Fruit fly (Drosophila melanogaster) whole organism, prepupa: ENCODE results near the gene Pde11.

Experiments
- Blimp-1 ChIP-seq: fragments of 200-800 bp; sonication (Bioruptor generic); optimal IDR thresholded peaks from 3 replicates; lab custom pipeline; 2017; ENCODE audit warnings: missing biosample characterization, missing genetic modification characterization, mild to moderate bottlenecking, moderate library complexity, missing genetic modification reagents
- CG10631 ChIP-seq: fragments of 200-800 bp; sonication (Bioruptor generic); optimal IDR thresholded peaks from 2 replicates; lab custom pipeline; 2016; ENCODE audit warnings: missing biosample characterization, missing genetic modification characterization
- CG10669 ChIP-seq: fragments of 200-800 bp; sonication (Bioruptor generic); optimal IDR thresholded peaks from 3 replicates; lab custom pipeline; 2018; ENCODE audit warnings: missing biosample characterization, mild to moderate bottlenecking, missing genetic modification characterization, moderate library complexity
- CG11294 ChIP-seq: fragments of 200-800 bp; sonication (Bioruptor generic); IDR thresholded peaks from 2 replicates; pipeline ENCODE4 v1.3.6; 2022; ENCODE audit warnings: missing biosample characterization, missing genetic modification characterization
- CG11762 ChIP-seq: fragments of 200-800 bp; sonication (Bioruptor generic); optimal IDR thresholded peaks from 3 replicates; lab custom pipeline; 2016; ENCODE audit warnings: missing biosample characterization, missing genetic modification characterization; ENCODE audit not compliant: insufficient read depth
- CG15336 ChIP-seq: fragments of 200-800 bp; sonication (Bioruptor generic); IDR thresholded peaks from 2 replicates; pipeline ENCODE4 v1.3.6; 2022; ENCODE audit warnings: missing biosample characterization, missing genetic modification characterization
- CG1621 ChIP-seq: fragments of 200-800 bp; sonication (Bioruptor generic); optimal IDR thresholded peaks from 3 replicates; lab custom pipeline; 2018; ENCODE audit warnings: missing biosample characterization, mild to moderate bottlenecking, missing genetic modification characterization
- CG16779 ChIP-seq: fragments of 200-800 bp; sonication (Bioruptor generic); optimal IDR thresholded peaks from 3 replicates; lab custom pipeline; 2017; ENCODE audit warnings: missing biosample characterization, mild to moderate bottlenecking, missing genetic modification characterization
- CG3032 ChIP-seq: fragments of 200-800 bp; optimal IDR thresholded peaks from 2 replicates; lab custom pipeline; 2019; ENCODE audit warnings: missing biosample characterization, mild to moderate bottlenecking, missing genetic modification characterization, moderate library complexity
- CG31627 ChIP-seq: fragments of 200-800 bp; sonication (Bioruptor generic); optimal IDR thresholded peaks from 3 replicates; lab custom pipeline; 2016; ENCODE audit warnings: missing biosample characterization, missing genetic modification characterization
- CG34406 ChIP-seq: fragments of 200-800 bp; sonication (Bioruptor generic); optimal IDR thresholded peaks from 3 replicates; lab custom pipeline; 2016; ENCODE audit warnings: missing biosample characterization, missing genetic modification characterization
- CG3919 ChIP-seq: fragments of 200-800 bp; sonication (Bioruptor generic); optimal IDR thresholded peaks from 3 replicates; lab custom pipeline; 2016; ENCODE audit warnings: missing biosample characterization, missing genetic modification characterization
- CG4318 ChIP-seq: fragments of 200-800 bp; sonication (Bioruptor generic); optimal IDR thresholded peaks from 3 replicates; lab custom pipeline; 2017; ENCODE audit warnings: missing biosample characterization, mild to moderate bottlenecking, missing genetic modification characterization
- CG6792 ChIP-seq: fragments of 200-800 bp; sonication (Bioruptor generic); optimal IDR thresholded peaks from 3 replicates; lab custom pipeline; 2016; ENCODE audit warnings: missing biosample characterization, missing genetic modification characterization
- CG6808 ChIP-seq: fragments of 200-800 bp; sonication (Bioruptor generic); optimal IDR thresholded peaks from 3 replicates; lab custom pipeline; 2017; ENCODE audit warnings: missing biosample characterization, missing genetic modification characterization, mild to moderate bottlenecking, moderate library complexity, missing genetic modification reagents
- CG6854 ChIP-seq: fragments of 200-800 bp; sonication (Bioruptor generic); optimal IDR thresholded peaks from 2 replicates; lab custom pipeline; 2017; ENCODE audit warnings: missing biosample characterization, mild to moderate bottlenecking, missing genetic modification characterization
- CG7368 ChIP-seq: fragments of 200-800 bp; sonication (Bioruptor generic); optimal IDR thresholded peaks from 3 replicates; lab custom pipeline; 2016; ENCODE audit warnings: missing biosample characterization, missing genetic modification characterization
- CG8119 ChIP-seq: fragments of 200-800 bp; sonication (Bioruptor generic); IDR thresholded peaks from 3 replicates; pipeline ENCODE4 v1.3.6; 2022; ENCODE audit warnings: missing biosample characterization, missing genetic modification characterization
- CG8319 ChIP-seq: fragments of 200-800 bp; sonication (Bioruptor generic); optimal IDR thresholded peaks from 3 replicates; lab custom pipeline; 2016; ENCODE audit warnings: missing biosample characterization, missing genetic modification characterization
- CG9139 ChIP-seq: fragments of 200-800 bp; sonication (Bioruptor generic); optimal IDR thresholded peaks from 3 replicates; lab custom pipeline; 2017; ENCODE audit warnings: missing biosample characterization, mild to moderate bottlenecking, missing genetic modification characterization
- Eip75B ChIP-seq: fragments of 200-800 bp; sonication (Bioruptor generic); optimal IDR thresholded peaks from 3 replicates; lab custom pipeline; 2016; ENCODE audit warnings: missing biosample characterization, missing genetic modification characterization
- Eip78C ChIP-seq: fragments of 200-800 bp; sonication (Bioruptor generic); peaks from one replicate; lab custom pipeline; 2016; ENCODE audit warnings: missing biosample characterization, missing genetic modification characterization
- Ets21C ChIP-seq: fragments of 200-800 bp; sonication (Bioruptor generic); optimal IDR thresholded peaks from 3 replicates; lab custom pipeline; 2016; ENCODE audit warnings: missing biosample characterization, missing genetic modification characterization
- Gug ChIP-seq: fragments of 200-800 bp; sonication (Bioruptor generic); IDR thresholded peaks from 2 replicates; pipeline ENCODE4 v1.3.6; 2022; ENCODE audit warnings: missing biosample characterization, missing genetic modification characterization
- Hr4 ChIP-seq: fragments of 200-800 bp; sonication (Bioruptor generic); optimal IDR thresholded peaks from 3 replicates; lab custom pipeline; 2016; ENCODE audit warnings: missing biosample characterization, missing genetic modification characterization
- Met ChIP-seq: fragments of 200-800 bp; sonication (Bioruptor generic); optimal IDR thresholded peaks from 3 replicates; lab custom pipeline; 2016; ENCODE audit warnings: missing biosample characterization, missing genetic modification characterization
- OdsH ChIP-seq: fragments of 200-800 bp; sonication (Bioruptor generic); optimal IDR thresholded peaks from 3 replicates; lab custom pipeline; 2016; ENCODE audit warnings: missing biosample characterization, missing genetic modification characterization
- Smox ChIP-seq: fragments of 200-800 bp; sonication (Bioruptor generic); optimal IDR thresholded peaks from 3 replicates; lab custom pipeline; 2016; ENCODE audit warnings: missing biosample characterization, missing genetic modification characterization
- Sox102F ChIP-seq: fragments of 200-800 bp; sonication (Bioruptor generic); optimal IDR thresholded peaks from 2 replicates; lab custom pipeline; 2016; ENCODE audit warnings: missing biosample characterization, mild to moderate bottlenecking, missing genetic modification characterization
- Sox14 ChIP-seq: fragments of 200-800 bp; sonication (Bioruptor generic); optimal IDR thresholded peaks from 3 replicates; lab custom pipeline; 2016; ENCODE audit warnings: missing biosample characterization, missing genetic modification characterization
- Sox15 ChIP-seq: fragments of 200-800 bp; sonication (Bioruptor generic); optimal IDR thresholded peaks from 3 replicates; lab custom pipeline; 2016; ENCODE audit warnings: missing biosample characterization, missing genetic modification characterization
- acj6 ChIP-seq: fragments of 200-800 bp; sonication (Bioruptor generic); optimal IDR thresholded peaks from 3 replicates; lab custom pipeline; 2016; ENCODE audit warnings: missing biosample characterization, missing genetic modification characterization
- cyc ChIP-seq: fragments of 200-800 bp; sonication (Bioruptor generic); optimal IDR thresholded peaks from 3 replicates; lab custom pipeline; 2016; ENCODE audit warnings: missing biosample characterization, missing genetic modification characterization
- dac ChIP-seq: fragments of 200-800 bp; sonication (Bioruptor generic); optimal IDR thresholded peaks from 2 replicates; lab custom pipeline; 2017; ENCODE audit warnings: missing biosample characterization, mild to moderate bottlenecking, missing genetic modification characterization
- eg ChIP-seq: fragments of 200-800 bp; sonication (Bioruptor generic); IDR thresholded peaks from 3 replicates; pipeline ENCODE4 v1.3.6; 2022; ENCODE audit warnings: missing biosample characterization, missing genetic modification characterization
- esn ChIP-seq: fragments of 200-800 bp; sonication (Bioruptor generic); optimal IDR thresholded peaks from 2 replicates; lab custom pipeline; 2016; ENCODE audit warnings: missing biosample characterization, mild to moderate bottlenecking, missing genetic modification characterization, moderate library complexity
- fd59A ChIP-seq: fragments of 200-800 bp; sonication (Bioruptor generic); optimal IDR thresholded peaks from 2 replicates; lab custom pipeline; 2017; ENCODE audit warnings: missing biosample characterization, mild to moderate bottlenecking, missing genetic modification characterization, missing genetic modification reagents
- fkh ChIP-seq: fragments of 200-800 bp; sonication (Bioruptor generic); optimal IDR thresholded peaks from 3 replicates; lab custom pipeline; 2017; ENCODE audit warnings: missing biosample characterization, mild to moderate bottlenecking, missing genetic modification characterization, moderate library complexity
- lz ChIP-seq: fragments of 200-800 bp; sonication (Bioruptor generic); optimal IDR thresholded peaks from 3 replicates; lab custom pipeline; 2016; ENCODE audit warnings: missing biosample characterization, missing genetic modification characterization
- net ChIP-seq: fragments of 200-800 bp; sonication (Bioruptor generic); optimal IDR thresholded peaks from 3 replicates; lab custom pipeline; 2016; ENCODE audit warnings: missing biosample characterization, missing genetic modification characterization
- pdm3 ChIP-seq: fragments of 200-800 bp; sonication (Bioruptor generic); optimal IDR thresholded peaks from 3 replicates; lab custom pipeline; 2016; ENCODE audit warnings: missing biosample characterization, missing genetic modification characterization
- spab ChIP-seq: fragments of 200-800 bp; sonication (Bioruptor generic); optimal IDR thresholded peaks from 2 replicates; lab custom pipeline; 2017; ENCODE audit warnings: missing biosample characterization, mild to moderate bottlenecking, missing genetic modification characterization, missing genetic modification reagents
- ss ChIP-seq, 2 experiments: fragments of 200-800 bp; sonication (Bioruptor generic); optimal IDR thresholded peaks; 2 replicates in 1 of 2; 3 replicates in 1 of 2; lab custom pipeline; 2017 to 2018; ENCODE audit warnings: mild to moderate bottlenecking in 2 of 2, missing biosample characterization in 2 of 2, missing genetic modification characterization in 2 of 2, moderate library complexity in 1 of 2
- topi ChIP-seq: fragments of 200-800 bp; sonication (Bioruptor generic); optimal IDR thresholded peaks from 3 replicates; lab custom pipeline; 2016; ENCODE audit warnings: missing biosample characterization, missing genetic modification characterization
- vri ChIP-seq: fragments of 200-800 bp; sonication (Bioruptor generic); optimal IDR thresholded peaks from 3 replicates; lab custom pipeline; 2016; ENCODE audit warnings: missing biosample characterization, mild to moderate bottlenecking, missing genetic modification characterization

Pde11 gene

dm6 chr2L:18509181-18509580 is 81.0 kb downstream of the Pde11 start, which contains the start of gene Ugt301D1:
Gene Ugt301D1, plus strand, starts transcription at chr2L:18509560.
- TF ChIP-seq Sox14 (GFP tag; lab: Kevin White, UChicago) (no peak), CG9139 (GFP tag; lab: Kevin White, UChicago) (no peak), CG3919 (GFP tag; lab: Kevin White, UChicago) (no peak), Met (no peak), CG34406 (no peak), fkh (GFP tag; lab: Kevin White, UChicago) (peak; percentile 53), pdm3 (no peak), CG3032 (tag; lab: Kevin White, UChicago) (no peak), net (GFP tag; lab: Kevin White, UChicago) (no peak), vri (peak; percentile 89), CG1621 (tag; lab: Kevin White, UChicago) (no peak)

- TF ChIP-seq fkh (GFP tag; lab: Kevin White, UChicago) (peak; percentile 34), Blimp-1 (GFP tag; lab: Kevin White, UChicago) (no peak)
- TF ChIP-seq, all 60 proteins: peak for 1
Measured at dm6 chr2L:18506923-18507322, 83.2 kb downstream of the Pde11 start.

DNA sequence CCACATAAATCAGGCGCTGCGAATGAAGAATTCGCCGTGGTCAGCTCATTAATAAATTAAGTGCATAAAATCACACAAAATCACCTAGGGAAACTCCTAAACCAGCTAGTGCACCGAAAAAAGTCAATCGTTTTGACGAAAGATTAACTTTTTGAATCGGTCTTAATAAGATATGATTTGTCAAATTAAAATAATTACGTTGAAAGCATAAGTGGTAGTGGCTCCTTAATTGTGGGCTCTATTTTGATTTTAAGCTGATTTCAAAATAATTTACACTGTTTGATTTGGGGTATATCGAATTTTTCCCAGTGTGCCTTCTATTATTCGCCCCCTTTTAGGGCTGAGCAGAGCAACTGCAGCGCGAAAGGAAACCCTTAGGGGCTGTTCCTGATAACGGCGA is 84.7 kb downstream of the Pde11 start:
- TF ChIP-seq CG8119, result 0 out of 3 replicates have a peak, but pooled peaks have one; percentile 16
- no peak for TF ChIP-seq Gug
- TF ChIP-seq Hr4 (GFP tag; lab: Kevin White, UChicago), result peak; percentile 1

DNA sequence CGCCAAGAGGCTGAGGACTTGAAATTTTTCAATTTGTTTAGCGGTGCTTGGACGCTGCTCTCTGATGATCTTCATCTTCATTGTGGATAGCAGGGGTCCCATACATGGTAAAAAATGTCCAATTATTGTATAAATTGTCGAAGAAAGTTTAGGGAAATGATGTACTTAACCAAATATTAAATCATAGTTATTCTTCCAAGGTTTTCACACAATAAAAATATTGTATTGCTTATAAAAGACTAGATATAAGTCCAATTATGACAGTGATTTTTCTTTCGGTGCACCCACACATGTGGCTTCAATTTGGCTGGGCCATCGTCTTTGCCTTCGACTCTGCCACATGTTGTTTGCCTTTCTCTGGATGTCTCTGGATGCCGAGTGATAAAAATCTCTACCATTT is 85.3 kb downstream of the Pde11 start:
- TF ChIP-seq CG8319 (GFP tag; lab: Kevin White, UChicago) (no peak), CG10669 (GFP tag; lab: Kevin White, UChicago) (peak; percentile 56), CG3032 (tag; lab: Kevin White, UChicago) (peak; percentile 64), CG16779 (tag; lab: Kevin White, UChicago) (peak; percentile 24), Sox15 (GFP tag; lab: Kevin White, UChicago) (peak; percentile 19), CG6854 (no peak), acj6 (GFP tag; lab: Kevin White, UChicago) (peak; percentile 62), Ets21C (peak; percentile 15), fd59A (GFP tag; lab: Kevin White, UChicago) (peak; percentile 68), CG6792 (GFP tag; lab: Kevin White, UChicago) (peak; percentile 62), CG10631 (peak; percentile 76), CG34406 (peak; percentile 51), CG6808 (GFP tag; lab: Kevin White, UChicago) (peak; percentile 59), cyc (GFP tag; lab: Kevin White, UChicago) (peak; percentile 41), OdsH (GFP tag; lab: Kevin White, UChicago) (peak; percentile 65), CG7368 (GFP tag; lab: Kevin White, UChicago) (peak; percentile 33), Eip78C (GFP tag; lab: Kevin White, UChicago) (peak; percentile 92), CG11762 (peak; percentile 37), Sox102F (GFP tag; lab: Kevin White, UChicago) (peak; percentile 36), topi (GFP tag; lab: Kevin White, UChicago) (peak; percentile 47), fkh (GFP tag; lab: Kevin White, UChicago) (no peak), lz (GFP tag; lab: Kevin White, UChicago) (peak; percentile 29), vri (peak; percentile 21), Eip75B (GFP tag; lab: Kevin White, UChicago) (peak; percentile 67), CG11294 (GFP tag; lab: Robert Waterston, UW) (peak; percentile 23; the same call in 1 of the 2 replicates), CG8119 (peak; percentile 91), dac (GFP tag; lab: Kevin White, UChicago) (no peak), CG4318 (GFP tag; lab: Kevin White, UChicago) (peak; percentile 49), ss (GFP tag; optimal IDR thresholded peaks at IDR 0.05; lab: Kevin White, UChicago) (peak; percentile 46 to 60), Smox (GFP tag; lab: Kevin White, UChicago) (peak; percentile 30), esn (GFP tag; lab: Kevin White, UChicago) (peak; percentile 55), spab (peak; percentile 60), CG15336 (GFP tag; lab: Robert Waterston, UW) (peak; percentile 86), CG3919 (GFP tag; lab: Kevin White, UChicago) (peak; percentile 76), Met (peak; percentile 55), CG31627 (peak; percentile 31), Blimp-1 (GFP tag; lab: Kevin White, UChicago) (no peak), eg (GFP tag; lab: Robert Waterston, UW) (peak; percentile 79)
